Fruit fly (Drosophila melanogaster): ENCODE measurements around the gene Shal.

Shal gene

dm6 chr3L:19585979-19586378 lies 1.6 kb upstream of the Shal start, which contains the start of the genes CG9231 and CG9330:
CG9231 (minus strand) TSS chr3L:19586003.
CG9330 (plus strand) TSS chr3L:19586253.
- TF ChIP-seq CG1620 (GFP tag; optimal IDR thresholded peaks at IDR 0.05), result peak; percentile 14
- TF ChIP-seq ovo (GFP tag; optimal IDR thresholded peaks at IDR 0.05), result no peak
- TF ChIP-seq kay (GFP tag; ENCODE audit: borderline replicate concordance), result no peak
- peak; percentile 45 for TF ChIP-seq Mnt (GFP tag; optimal IDR thresholded peaks at IDR 0.05)
- peak; percentile 28 for TF ChIP-seq tj (GFP tag; optimal IDR thresholded peaks at IDR 0.05)
- TF ChIP-seq Clk (GFP tag; optimal IDR thresholded peaks at IDR 0.05), result no peak
- TF ChIP-seq CG33017 (tag; optimal IDR thresholded peaks at IDR 0.05), result peak; percentile 46
- TF ChIP-seq Hr96 (GFP tag; optimal IDR thresholded peaks at IDR 0.05), result no peak
- peak; percentile 72 for TF ChIP-seq bab1 (GFP tag; optimal IDR thresholded peaks at IDR 0.05)
- peak; percentile 33 for TF ChIP-seq CG7101 (tag; optimal IDR thresholded peaks at IDR 0.05)
- peak; percentile 38 for TF ChIP-seq CG5204 (GFP tag; optimal IDR thresholded peaks at IDR 0.05)
- no peak for TF ChIP-seq CG12768 (GFP tag; optimal IDR thresholded peaks at IDR 0.05)
- TF ChIP-seq CG11617 (GFP tag; optimal IDR thresholded peaks at IDR 0.05), result peak; percentile 15
- TF ChIP-seq pad (GFP tag; optimal IDR thresholded peaks at IDR 0.05), result no peak
- no peak for TF ChIP-seq cic (GFP tag; optimal IDR thresholded peaks at IDR 0.05)
- no peak for TF ChIP-seq cnc (optimal IDR thresholded peaks at IDR 0.05)
- TF ChIP-seq CG7045 (GFP tag; optimal IDR thresholded peaks at IDR 0.05), result no peak
- TF ChIP-seq CG14711 (tag; optimal IDR thresholded peaks at IDR 0.05), result no peak
- no peak for TF ChIP-seq Crg-1 (GFP tag; optimal IDR thresholded peaks at IDR 0.05)
- TF ChIP-seq toe (GFP tag; optimal IDR thresholded peaks at IDR 0.05), result peak; percentile 10

- TF ChIP-seq CG7101 (tag; optimal IDR thresholded peaks at IDR 0.05) (no peak), Mnt (GFP tag; optimal IDR thresholded peaks at IDR 0.05) (no peak), Clk (GFP tag; optimal IDR thresholded peaks at IDR 0.05) (no peak)
Observed at dm6 chr3L:19580709-19581227, 3.6 kb downstream of the Shal start.

dm6 chr3L:19579346-19579745 lies 5.0 kb downstream of the Shal start:
- no peak for TF ChIP-seq cnc (optimal IDR thresholded peaks at IDR 0.05)
- TF ChIP-seq bab1 (GFP tag; optimal IDR thresholded peaks at IDR 0.05), result no peak
- no peak for TF ChIP-seq toe (GFP tag; optimal IDR thresholded peaks at IDR 0.05)
- TF ChIP-seq pad (GFP tag; optimal IDR thresholded peaks at IDR 0.05), result no peak
- no peak for TF ChIP-seq CG11617 (GFP tag; optimal IDR thresholded peaks at IDR 0.05)
- TF ChIP-seq tj (GFP tag; optimal IDR thresholded peaks at IDR 0.05), result no peak
- TF ChIP-seq kay (GFP tag; ENCODE audit: borderline replicate concordance), result no peak

dm6 chr3L:19575650-19576049 lies 8.7 kb downstream of the Shal start:
- TF ChIP-seq CG7101 (tag; optimal IDR thresholded peaks at IDR 0.05) (peak; percentile 35), bab1 (GFP tag; optimal IDR thresholded peaks at IDR 0.05) (no peak)

dm6 chr3L:19574452-19574851 lies 9.9 kb downstream of the Shal start:
- no peak for TF ChIP-seq Hr96 (GFP tag; optimal IDR thresholded peaks at IDR 0.05)
- TF ChIP-seq bab1 (GFP tag; optimal IDR thresholded peaks at IDR 0.05), result no peak
- no peak for TF ChIP-seq cnc (optimal IDR thresholded peaks at IDR 0.05)
- TF ChIP-seq cic (GFP tag; optimal IDR thresholded peaks at IDR 0.05), result no peak
- TF ChIP-seq CG14711 (tag; optimal IDR thresholded peaks at IDR 0.05), result no peak
- no peak for TF ChIP-seq CG5204 (GFP tag; optimal IDR thresholded peaks at IDR 0.05)
- no peak for TF ChIP-seq CG11617 (GFP tag; optimal IDR thresholded peaks at IDR 0.05)

- TF ChIP-seq toe (GFP tag; optimal IDR thresholded peaks at IDR 0.05), result no peak
- no peak for TF ChIP-seq pad (GFP tag; optimal IDR thresholded peaks at IDR 0.05)
- no peak for TF ChIP-seq Hr96 (GFP tag; optimal IDR thresholded peaks at IDR 0.05)
- TF ChIP-seq CG7101 (tag; optimal IDR thresholded peaks at IDR 0.05), result no peak
- TF ChIP-seq kay (GFP tag; ENCODE audit: borderline replicate concordance), result no peak
- no peak for TF ChIP-seq CG7045 (GFP tag; optimal IDR thresholded peaks at IDR 0.05)
- no peak for TF ChIP-seq tj (GFP tag; optimal IDR thresholded peaks at IDR 0.05)
- TF ChIP-seq Clk (GFP tag; optimal IDR thresholded peaks at IDR 0.05), result no peak
Observed at dm6 chr3L:19569407-19569806, 15.0 kb downstream of the Shal start.

- TF ChIP-seq Hr96 (GFP tag; optimal IDR thresholded peaks at IDR 0.05) (no peak), CG12768 (GFP tag; optimal IDR thresholded peaks at IDR 0.05) (no peak), Crg-1 (GFP tag; optimal IDR thresholded peaks at IDR 0.05) (no peak), Clk (GFP tag; optimal IDR thresholded peaks at IDR 0.05) (no peak), CG1620 (GFP tag; optimal IDR thresholded peaks at IDR 0.05) (no peak), bab1 (GFP tag; optimal IDR thresholded peaks at IDR 0.05) (no peak), CG7101 (tag; optimal IDR thresholded peaks at IDR 0.05) (no peak), cnc (optimal IDR thresholded peaks at IDR 0.05) (no peak), CG5204 (GFP tag; optimal IDR thresholded peaks at IDR 0.05) (no peak), CG7045 (GFP tag; optimal IDR thresholded peaks at IDR 0.05) (no peak)
Observed at dm6 chr3L:19568999-19569398, 15.4 kb downstream of the Shal start.

- TF ChIP-seq toe (GFP tag; optimal IDR thresholded peaks at IDR 0.05) (no peak), CG7045 (GFP tag; optimal IDR thresholded peaks at IDR 0.05) (no peak), cnc (optimal IDR thresholded peaks at IDR 0.05) (no peak), CG12768 (GFP tag; optimal IDR thresholded peaks at IDR 0.05) (no peak), CG11617 (GFP tag; optimal IDR thresholded peaks at IDR 0.05) (no peak), Clk (GFP tag; optimal IDR thresholded peaks at IDR 0.05) (no peak), cic (GFP tag; optimal IDR thresholded peaks at IDR 0.05) (no peak), CG5204 (GFP tag; optimal IDR thresholded peaks at IDR 0.05) (no peak)
Observed at dm6 chr3L:19566127-19566526, 18.2 kb downstream of the Shal start.
